Worm (Caenorhabditis elegans): ENCODE data around the gene zip-2.

- TF ChIP-seq flt-1 (GFP tag; IDR thresholded peaks at IDR 0.05) (no peak), klf-2 (GFP tag; conservative IDR thresholded peaks at IDR 0.05) (no peak)
Measured at ce11 chrIII:825256-825655, 7.5 kb upstream of the zip-2 start.
